Worm (Caenorhabditis elegans) whole organism, young adult: Measurements from ENCODE around the gene irg-8.

ENCODE experiments used
- F55B11.4 ChIP-seq: sonication (generic microtip); optimal IDR thresholded peaks from 2 replicates; lab custom pipeline; 2016; ENCODE audit warnings: missing compliant biosample characterization, missing genetic modification characterization, borderline replicate concordance; ENCODE audit not compliant: insufficient read depth
- cebp-2 ChIP-seq: fragments of 200-800 bp; sonication (Bioruptor generic); IDR thresholded peaks from 2 replicates; pipeline ENCODE4 v1.3.6; 2022; ENCODE audit warnings: missing genetic modification characterization, missing compliant biosample characterization
- snpc-3.4 ChIP-seq: sonication (generic microtip); optimal IDR thresholded peaks from 2 replicates; lab custom pipeline; 2017; ENCODE audit warnings: missing genetic modification characterization, mild to moderate bottlenecking, missing compliant biosample characterization, antibody characterized with exemption, moderate library complexity, missing genotype, missing genetic modification reagents
- snpc-4 ChIP-seq, 5 experiments: fragments of 150-350 bp in 1 of 5; sonication (generic microtip) in 4 of 5; optimal IDR thresholded peaks; 2 replicates each; lab custom pipeline; 2014 to 2018; ENCODE audit warnings: missing genetic modification characterization in 5 of 5, missing biosample characterization in 3 of 5, antibody characterized with exemption in 2 of 5, mild to moderate bottlenecking in 2 of 5, missing compliant biosample characterization in 2 of 5, missing genotype in 2 of 5, moderate library complexity in 2 of 5, missing genetic modification reagents in 1 of 5
- unc-62 ChIP-seq: fragments of 150-350 bp; optimal IDR thresholded peaks from 2 replicates; lab custom pipeline; 2014; ENCODE audit warnings: missing biosample characterization, missing genetic modification reagents, missing genetic modification characterization
- ztf-18 ChIP-seq: sonication (generic microtip); optimal IDR thresholded peaks from 2 replicates; lab custom pipeline; 2016; ENCODE audit warnings: missing genotype, mild to moderate bottlenecking, missing genetic modification characterization, missing compliant biosample characterization

ce11 chrV:381227-381950 is 36.1 kb downstream of the irg-8 start, which contains the start of gene ZK6.8:
- TF ChIP-seq ztf-18 (no peak), cebp-2 (GFP tag; lab: Robert Waterston, UW) (no peak), unc-62 (no peak), snpc-3.4 (tag; lab: Kevin White, UChicago) (no peak), F55B11.4 (tag; lab: Kevin White, UChicago) (no peak), snpc-4 (GFP tag; optimal IDR thresholded peaks at IDR 0.05; lab: Kevin White, UChicago) (no peak), snpc-4 (tag; optimal IDR thresholded peaks at IDR 0.05; lab: Kevin White, UChicago) (peak in 3 of 4 experiments; percentile 66 to 73 (median 73))
